Worm (Caenorhabditis elegans) whole organism, mixed stage, embryonic: Measurements from ENCODE around the gene math-4.

ENCODE experiments used
- M03D4.4 ChIP-seq: sonication (generic microtip); optimal IDR thresholded peaks from 2 replicates; lab custom pipeline; 2017; ENCODE audit warnings: mild to moderate bottlenecking, missing genetic modification characterization, missing compliant biosample characterization
- cnd-1 ChIP-seq: fragments of 200-800 bp; sonication (Bioruptor generic); optimal IDR thresholded peaks from 2 replicates; lab custom pipeline; 2018; ENCODE audit warnings: mild to moderate bottlenecking, missing genetic modification characterization, missing compliant biosample characterization
- mep-1 ChIP-seq: fragments of 150-350 bp; optimal IDR thresholded peaks from 2 replicates; lab custom pipeline; 2017; ENCODE audit warnings: missing biosample characterization, missing genetic modification reagents, missing genetic modification characterization, inconsistent platforms
- nhr-28 ChIP-seq: fragments of 150-350 bp; optimal IDR thresholded peaks from 2 replicates; lab custom pipeline; 2014; ENCODE audit warnings: missing biosample characterization, missing genetic modification characterization
- sptf-1 ChIP-seq: sonication (generic microtip); optimal IDR thresholded peaks from 2 replicates; lab custom pipeline; 2017; ENCODE audit warnings: mild to moderate bottlenecking, missing genetic modification characterization, moderate library complexity, missing compliant biosample characterization
- unc-62 ChIP-seq: fragments of 150-350 bp; optimal IDR thresholded peaks from 2 replicates; lab custom pipeline; 2014; ENCODE audit warnings: missing biosample characterization, missing genetic modification reagents, missing genetic modification characterization

ce11 chrII:1759602-1760001, 22.8 kb downstream of the math-4 start, which contains the start of gene F36H5.18:
- TF ChIP-seq mep-1 (tag; lab: Kevin White, UChicago) (no peak), unc-62 (no peak), sptf-1 (tag; lab: Kevin White, UChicago) (no peak), nhr-28 (tag; lab: Kevin White, UChicago) (no peak), cnd-1 (tag; lab: Kevin White, UChicago) (no peak), M03D4.4 (no peak)
